Fruit fly (Drosophila melanogaster) whole organism, prepupa: ENCODE results near the gene CG15814.

Experiments used
- Blimp-1 ChIP-seq: fragments of 200-800 bp; sonication (Bioruptor generic); optimal IDR thresholded peaks from 3 replicates; lab custom pipeline; 2017; ENCODE audit warnings: missing biosample characterization, missing genetic modification characterization, mild to moderate bottlenecking, moderate library complexity, missing genetic modification reagents
- CG10631 ChIP-seq: fragments of 200-800 bp; sonication (Bioruptor generic); optimal IDR thresholded peaks from 2 replicates; lab custom pipeline; 2016; ENCODE audit warnings: missing biosample characterization, missing genetic modification characterization
- CG10669 ChIP-seq: fragments of 200-800 bp; sonication (Bioruptor generic); optimal IDR thresholded peaks from 3 replicates; lab custom pipeline; 2018; ENCODE audit warnings: missing biosample characterization, mild to moderate bottlenecking, missing genetic modification characterization, moderate library complexity
- CG11762 ChIP-seq: fragments of 200-800 bp; sonication (Bioruptor generic); optimal IDR thresholded peaks from 3 replicates; lab custom pipeline; 2016; ENCODE audit warnings: missing biosample characterization, missing genetic modification characterization; ENCODE audit not compliant: insufficient read depth
- CG11902 ChIP-seq: fragments of 200-800 bp; sonication (Bioruptor generic); optimal IDR thresholded peaks from 3 replicates; lab custom pipeline; 2016; ENCODE audit warnings: missing biosample characterization, missing genetic modification characterization
- CG15336 ChIP-seq: fragments of 200-800 bp; sonication (Bioruptor generic); IDR thresholded peaks from 2 replicates; pipeline ENCODE4 v1.3.6; 2022; ENCODE audit warnings: missing biosample characterization, missing genetic modification characterization
- CG1621 ChIP-seq: fragments of 200-800 bp; sonication (Bioruptor generic); optimal IDR thresholded peaks from 3 replicates; lab custom pipeline; 2018; ENCODE audit warnings: missing biosample characterization, mild to moderate bottlenecking, missing genetic modification characterization
- CG3032 ChIP-seq: fragments of 200-800 bp; optimal IDR thresholded peaks from 2 replicates; lab custom pipeline; 2019; ENCODE audit warnings: missing biosample characterization, mild to moderate bottlenecking, missing genetic modification characterization, moderate library complexity
- CG31627 ChIP-seq: fragments of 200-800 bp; sonication (Bioruptor generic); optimal IDR thresholded peaks from 3 replicates; lab custom pipeline; 2016; ENCODE audit warnings: missing biosample characterization, missing genetic modification characterization
- CG32006 ChIP-seq: fragments of 200-800 bp; sonication (Bioruptor generic); optimal IDR thresholded peaks from 3 replicates; lab custom pipeline; 2017; ENCODE audit warnings: missing biosample characterization, mild to moderate bottlenecking, missing genetic modification characterization
- CG34406 ChIP-seq: fragments of 200-800 bp; sonication (Bioruptor generic); optimal IDR thresholded peaks from 3 replicates; lab custom pipeline; 2016; ENCODE audit warnings: missing biosample characterization, missing genetic modification characterization
- CG3919 ChIP-seq: fragments of 200-800 bp; sonication (Bioruptor generic); optimal IDR thresholded peaks from 3 replicates; lab custom pipeline; 2016; ENCODE audit warnings: missing biosample characterization, missing genetic modification characterization
- CG4318 ChIP-seq: fragments of 200-800 bp; sonication (Bioruptor generic); optimal IDR thresholded peaks from 3 replicates; lab custom pipeline; 2017; ENCODE audit warnings: missing biosample characterization, mild to moderate bottlenecking, missing genetic modification characterization
- CG6163 ChIP-seq: fragments of 200-800 bp; sonication (Bioruptor generic); IDR thresholded peaks from 3 replicates; pipeline ENCODE4 v1.3.6; 2022; ENCODE audit warnings: missing biosample characterization, missing genetic modification characterization
- CG6792 ChIP-seq: fragments of 200-800 bp; sonication (Bioruptor generic); optimal IDR thresholded peaks from 3 replicates; lab custom pipeline; 2016; ENCODE audit warnings: missing biosample characterization, missing genetic modification characterization
- CG6808 ChIP-seq: fragments of 200-800 bp; sonication (Bioruptor generic); optimal IDR thresholded peaks from 3 replicates; lab custom pipeline; 2017; ENCODE audit warnings: missing biosample characterization, missing genetic modification characterization, mild to moderate bottlenecking, moderate library complexity, missing genetic modification reagents
- CG6854 ChIP-seq: fragments of 200-800 bp; sonication (Bioruptor generic); optimal IDR thresholded peaks from 2 replicates; lab custom pipeline; 2017; ENCODE audit warnings: missing biosample characterization, mild to moderate bottlenecking, missing genetic modification characterization
- CG7368 ChIP-seq: fragments of 200-800 bp; sonication (Bioruptor generic); optimal IDR thresholded peaks from 3 replicates; lab custom pipeline; 2016; ENCODE audit warnings: missing biosample characterization, missing genetic modification characterization
- CG8119 ChIP-seq: fragments of 200-800 bp; sonication (Bioruptor generic); IDR thresholded peaks from 3 replicates; pipeline ENCODE4 v1.3.6; 2022; ENCODE audit warnings: missing biosample characterization, missing genetic modification characterization
- CG8319 ChIP-seq: fragments of 200-800 bp; sonication (Bioruptor generic); optimal IDR thresholded peaks from 3 replicates; lab custom pipeline; 2016; ENCODE audit warnings: missing biosample characterization, missing genetic modification characterization
- Eip75B ChIP-seq: fragments of 200-800 bp; sonication (Bioruptor generic); optimal IDR thresholded peaks from 3 replicates; lab custom pipeline; 2016; ENCODE audit warnings: missing biosample characterization, missing genetic modification characterization
- Eip78C ChIP-seq: fragments of 200-800 bp; sonication (Bioruptor generic); peaks from one replicate; lab custom pipeline; 2016; ENCODE audit warnings: missing biosample characterization, missing genetic modification characterization
- Eip93F ChIP-seq: fragments of 200-800 bp; sonication (Bioruptor generic); optimal IDR thresholded peaks from 2 replicates; lab custom pipeline; 2016; ENCODE audit warnings: missing biosample characterization, mild to moderate bottlenecking, missing genetic modification characterization
- Ets21C ChIP-seq: fragments of 200-800 bp; sonication (Bioruptor generic); optimal IDR thresholded peaks from 3 replicates; lab custom pipeline; 2016; ENCODE audit warnings: missing biosample characterization, missing genetic modification characterization
- Hr38 ChIP-seq: sonication (Bioruptor generic); optimal IDR thresholded peaks from 2 replicates; lab custom pipeline; 2016; ENCODE audit warnings: missing biosample characterization, missing genetic modification characterization
- Hr39 ChIP-seq: fragments of 200-800 bp; sonication (Bioruptor generic); optimal IDR thresholded peaks from 2 replicates; lab custom pipeline; 2016; ENCODE audit warnings: missing biosample characterization, missing genetic modification characterization
- Lpt ChIP-seq: fragments of 200-800 bp; sonication (Bioruptor generic); optimal IDR thresholded peaks from 3 replicates; lab custom pipeline; 2016; ENCODE audit warnings: missing biosample characterization, missing genetic modification characterization
- Smox ChIP-seq: fragments of 200-800 bp; sonication (Bioruptor generic); optimal IDR thresholded peaks from 3 replicates; lab custom pipeline; 2016; ENCODE audit warnings: missing biosample characterization, missing genetic modification characterization
- Sox102F ChIP-seq: fragments of 200-800 bp; sonication (Bioruptor generic); optimal IDR thresholded peaks from 2 replicates; lab custom pipeline; 2016; ENCODE audit warnings: missing biosample characterization, mild to moderate bottlenecking, missing genetic modification characterization
- Sox14 ChIP-seq: fragments of 200-800 bp; sonication (Bioruptor generic); optimal IDR thresholded peaks from 3 replicates; lab custom pipeline; 2016; ENCODE audit warnings: missing biosample characterization, missing genetic modification characterization
- Sox15 ChIP-seq: fragments of 200-800 bp; sonication (Bioruptor generic); optimal IDR thresholded peaks from 3 replicates; lab custom pipeline; 2016; ENCODE audit warnings: missing biosample characterization, missing genetic modification characterization
- achi ChIP-seq: fragments of 200-800 bp; sonication (Bioruptor generic); optimal IDR thresholded peaks from 3 replicates; lab custom pipeline; 2016; ENCODE audit warnings: missing biosample characterization, missing genetic modification characterization
- acj6 ChIP-seq: fragments of 200-800 bp; sonication (Bioruptor generic); optimal IDR thresholded peaks from 3 replicates; lab custom pipeline; 2016; ENCODE audit warnings: missing biosample characterization, missing genetic modification characterization
- cyc ChIP-seq: fragments of 200-800 bp; sonication (Bioruptor generic); optimal IDR thresholded peaks from 3 replicates; lab custom pipeline; 2016; ENCODE audit warnings: missing biosample characterization, missing genetic modification characterization
- dac ChIP-seq: fragments of 200-800 bp; sonication (Bioruptor generic); optimal IDR thresholded peaks from 2 replicates; lab custom pipeline; 2017; ENCODE audit warnings: missing biosample characterization, mild to moderate bottlenecking, missing genetic modification characterization
- eg ChIP-seq: fragments of 200-800 bp; sonication (Bioruptor generic); IDR thresholded peaks from 3 replicates; pipeline ENCODE4 v1.3.6; 2022; ENCODE audit warnings: missing biosample characterization, missing genetic modification characterization
- esn ChIP-seq: fragments of 200-800 bp; sonication (Bioruptor generic); optimal IDR thresholded peaks from 2 replicates; lab custom pipeline; 2016; ENCODE audit warnings: missing biosample characterization, mild to moderate bottlenecking, missing genetic modification characterization, moderate library complexity
- fd59A ChIP-seq: fragments of 200-800 bp; sonication (Bioruptor generic); optimal IDR thresholded peaks from 2 replicates; lab custom pipeline; 2017; ENCODE audit warnings: missing biosample characterization, mild to moderate bottlenecking, missing genetic modification characterization, missing genetic modification reagents
- fd85E ChIP-seq: fragments of 200-800 bp; sonication (Bioruptor generic); optimal IDR thresholded peaks from 3 replicates; lab custom pipeline; 2016; ENCODE audit warnings: missing biosample characterization, missing genetic modification characterization
- fkh ChIP-seq: fragments of 200-800 bp; sonication (Bioruptor generic); optimal IDR thresholded peaks from 3 replicates; lab custom pipeline; 2017; ENCODE audit warnings: missing biosample characterization, mild to moderate bottlenecking, missing genetic modification characterization, moderate library complexity
- lz ChIP-seq: fragments of 200-800 bp; sonication (Bioruptor generic); optimal IDR thresholded peaks from 3 replicates; lab custom pipeline; 2016; ENCODE audit warnings: missing biosample characterization, missing genetic modification characterization
- net ChIP-seq: fragments of 200-800 bp; sonication (Bioruptor generic); optimal IDR thresholded peaks from 3 replicates; lab custom pipeline; 2016; ENCODE audit warnings: missing biosample characterization, missing genetic modification characterization
- pdm3 ChIP-seq: fragments of 200-800 bp; sonication (Bioruptor generic); optimal IDR thresholded peaks from 3 replicates; lab custom pipeline; 2016; ENCODE audit warnings: missing biosample characterization, missing genetic modification characterization
- salr ChIP-seq, 2 experiments: fragments of 200-800 bp; sonication (Bioruptor generic); optimal IDR thresholded peaks; 3 replicates each; lab custom pipeline; 2016 to 2018; ENCODE audit warnings: missing biosample characterization in 2 of 2, missing genetic modification characterization in 2 of 2, mild to moderate bottlenecking in 1 of 2
- spab ChIP-seq: fragments of 200-800 bp; sonication (Bioruptor generic); optimal IDR thresholded peaks from 2 replicates; lab custom pipeline; 2017; ENCODE audit warnings: missing biosample characterization, mild to moderate bottlenecking, missing genetic modification characterization, missing genetic modification reagents
- ss ChIP-seq, 2 experiments: fragments of 200-800 bp; sonication (Bioruptor generic); optimal IDR thresholded peaks; 2 replicates in 1 of 2; 3 replicates in 1 of 2; lab custom pipeline; 2017 to 2018; ENCODE audit warnings: mild to moderate bottlenecking in 2 of 2, missing biosample characterization in 2 of 2, missing genetic modification characterization in 2 of 2, moderate library complexity in 1 of 2
- svp ChIP-seq: fragments of 200-800 bp; sonication (Bioruptor generic); peaks from one replicate; lab custom pipeline; 2016; ENCODE audit warnings: missing biosample characterization, missing genetic modification characterization
- topi ChIP-seq: fragments of 200-800 bp; sonication (Bioruptor generic); optimal IDR thresholded peaks from 3 replicates; lab custom pipeline; 2016; ENCODE audit warnings: missing biosample characterization, missing genetic modification characterization

CG15814 gene

dm6 chrX:17816437-17816836, 33.7 kb downstream of the CG15814 start (continued):
- TF ChIP-seq CG3032 (tag; lab: Kevin White, UChicago) (peak; percentile 55), lz (GFP tag; lab: Kevin White, UChicago) (peak; percentile 44), CG1621 (no peak), topi (GFP tag; lab: Kevin White, UChicago) (peak; percentile 51), CG6854 (GFP tag; lab: Kevin White, UChicago) (no peak), Hr39 (GFP tag; lab: Kevin White, UChicago) (peak; percentile 45), Ets21C (GFP tag; lab: Kevin White, UChicago) (peak; percentile 11), acj6 (GFP tag; lab: Kevin White, UChicago) (peak; percentile 10), CG11762 (GFP tag; lab: Kevin White, UChicago) (no peak), CG31627 (peak; percentile 30), CG6792 (peak; percentile 24), Sox102F (GFP tag; lab: Kevin White, UChicago) (peak; percentile 39), CG10669 (GFP tag; lab: Kevin White, UChicago) (peak; percentile 33), Eip75B (GFP tag; lab: Kevin White, UChicago) (peak; percentile 42), fd85E (GFP tag; lab: Kevin White, UChicago) (no peak), CG8119 (GFP tag; lab: Robert Waterston, UW) (no peak), CG32006 (GFP tag; lab: Kevin White, UChicago) (no peak), CG10631 (GFP tag; lab: Kevin White, UChicago) (peak; percentile 11)
- TF ChIP-seq, all 60 proteins: peak for 28

dm6 chrX:17814783-17815182, 35.4 kb downstream of the CG15814 start:
- TF ChIP-seq CG6808 (GFP tag; lab: Kevin White, UChicago), result peak; percentile 30
- TF ChIP-seq CG31627, result peak; percentile 60
- TF ChIP-seq CG11902 (GFP tag; lab: Kevin White, UChicago), result no peak
- TF ChIP-seq Smox, result peak; percentile 68
- peak; percentile 41 for TF ChIP-seq CG3919 (GFP tag; lab: Kevin White, UChicago)
- no peak for TF ChIP-seq CG7368
- TF ChIP-seq Eip93F (GFP tag; lab: Kevin White, UChicago), result no peak
- no peak for TF ChIP-seq CG11762 (GFP tag; lab: Kevin White, UChicago)
- peak in 1 of 2 experiments; percentile 8 for TF ChIP-seq salr (GFP tag; optimal IDR thresholded peaks at IDR 0.05; lab: Kevin White, UChicago)
- peak; percentile 71 for TF ChIP-seq Sox102F (GFP tag; lab: Kevin White, UChicago)
- TF ChIP-seq fd85E (GFP tag; lab: Kevin White, UChicago), result no peak
- no peak for TF ChIP-seq CG32006 (GFP tag; lab: Kevin White, UChicago)
- no peak for TF ChIP-seq Lpt (GFP tag; lab: Kevin White, UChicago)
- TF ChIP-seq Blimp-1 (GFP tag; lab: Kevin White, UChicago), result peak; percentile 29
- TF ChIP-seq achi, result peak; percentile 42
- TF ChIP-seq Hr39 (GFP tag; lab: Kevin White, UChicago), result peak; percentile 72
- TF ChIP-seq esn, result peak; percentile 74
- no peak for TF ChIP-seq CG8119 (GFP tag; lab: Robert Waterston, UW)
- peak; percentile 34 for TF ChIP-seq acj6 (GFP tag; lab: Kevin White, UChicago)
- no peak for TF ChIP-seq CG4318 (GFP tag; lab: Kevin White, UChicago)
- peak; percentile 84 for TF ChIP-seq Eip78C (GFP tag; lab: Kevin White, UChicago)
- peak; percentile 34 for TF ChIP-seq fd59A (GFP tag; lab: Kevin White, UChicago)
- TF ChIP-seq CG8319 (GFP tag; lab: Kevin White, UChicago), result no peak
- peak; percentile 52 for TF ChIP-seq CG6792
- no peak for TF ChIP-seq fkh
- no peak for TF ChIP-seq CG15336 (GFP tag; lab: Robert Waterston, UW)
- TF ChIP-seq Hr38 (GFP tag; lab: Kevin White, UChicago), result no peak
- TF ChIP-seq dac (GFP tag; lab: Kevin White, UChicago), result no peak
- peak; percentile 47 to 55 for TF ChIP-seq ss (GFP tag; optimal IDR thresholded peaks at IDR 0.05; lab: Kevin White, UChicago)
- TF ChIP-seq Sox14 (GFP tag; lab: Kevin White, UChicago), result peak; percentile 52
- TF ChIP-seq Sox15, result no peak
- peak; percentile 54 for TF ChIP-seq cyc (GFP tag; lab: Kevin White, UChicago)
- peak; percentile 20 for TF ChIP-seq CG34406
- TF ChIP-seq net, result no peak
- TF ChIP-seq pdm3 (GFP tag; lab: Kevin White, UChicago), result peak; percentile 20
- no peak for TF ChIP-seq eg (GFP tag; lab: Robert Waterston, UW)
- TF ChIP-seq svp, result peak; percentile 88
- TF ChIP-seq CG3032 (tag; lab: Kevin White, UChicago), result peak; percentile 39
- TF ChIP-seq spab (GFP tag; lab: Kevin White, UChicago), result peak; percentile 11
- peak; percentile 57; the same call in 2 of the 3 replicates for TF ChIP-seq CG6163 (GFP tag; lab: Robert Waterston, UW)
- TF ChIP-seq topi (GFP tag; lab: Kevin White, UChicago), result peak; percentile 73
